Fruit fly (Drosophila melanogaster) whole organism, wandering third instar larva: ENCODE data around the gene SelT.

Experiments used
- CG32264 ChIP-seq: fragments of 200-800 bp; sonication (Bioruptor generic); optimal IDR thresholded peaks from 2 replicates; lab custom pipeline; 2016; ENCODE audit warnings: missing biosample characterization, missing genetic modification characterization
- Hr78 ChIP-seq: fragments of >200 bp; optimal IDR thresholded peaks from 2 replicates; lab custom pipeline; 2017; ENCODE audit warnings: missing biosample characterization, missing genetic modification characterization
- psq ChIP-seq: fragments of 200-800 bp; sonication (Bioruptor generic); optimal IDR thresholded peaks from 3 replicates; lab custom pipeline; 2017; ENCODE audit warnings: missing biosample characterization, mild to moderate bottlenecking, missing genetic modification characterization, moderate library complexity

- TF ChIP-seq Hr78 (GFP tag; lab: Kevin White, UChicago) = no peak
- no peak for TF ChIP-seq psq (GFP tag; lab: Kevin White, UChicago)
- no peak for TF ChIP-seq CG32264 (GFP tag; lab: Kevin White, UChicago)
These were observed 26.7 kb downstream of the SelT start, which contains the start of the genes CG14042 and SP555 for dm6 chr2L:5037402-5037860.
